Worm (Caenorhabditis elegans) whole organism, L1 larva: ENCODE results near the gene C45G9.6.

Experiments
- egl-13 ChIP-seq: sonication (generic microtip); optimal IDR thresholded peaks from 2 replicates; lab custom pipeline; 2016; ENCODE audit warnings: missing genotype, missing genetic modification reagents, missing genetic modification characterization, missing compliant biosample characterization
- fkh-8 ChIP-seq: sonication (generic microtip); optimal IDR thresholded peaks from 2 replicates; lab custom pipeline; 2016; ENCODE audit warnings: mild to moderate bottlenecking, missing genetic modification characterization, missing compliant biosample characterization
- lin-13 ChIP-seq: fragments of 150-350 bp; optimal IDR thresholded peaks from 2 replicates; lab custom pipeline; 2014; ENCODE audit warnings: missing biosample characterization, missing genetic modification reagents, missing genetic modification characterization
- mef-2 ChIP-seq: fragments of 150-350 bp; optimal IDR thresholded peaks from 2 replicates; lab custom pipeline; 2014; ENCODE audit warnings: missing biosample characterization, missing genetic modification characterization
- nhr-20 ChIP-seq: sonication (generic microtip); optimal IDR thresholded peaks from 2 replicates; lab custom pipeline; 2016; ENCODE audit warnings: mild to moderate bottlenecking, missing genetic modification characterization, missing compliant biosample characterization
- nhr-237 ChIP-seq: fragments of 150-350 bp; optimal IDR thresholded peaks from 2 replicates; lab custom pipeline; 2014; ENCODE audit warnings: missing biosample characterization, missing genetic modification characterization
- nhr-47 ChIP-seq: sonication (generic microtip); optimal IDR thresholded peaks from 2 replicates; lab custom pipeline; 2016; ENCODE audit warnings: mild to moderate bottlenecking, missing genetic modification characterization, moderate library complexity, missing compliant biosample characterization
- nhr-90 ChIP-seq: sonication (generic microtip); optimal IDR thresholded peaks from 2 replicates; lab custom pipeline; 2016; ENCODE audit warnings: mild to moderate bottlenecking, missing genetic modification characterization, missing compliant biosample characterization; ENCODE audit not compliant: poor library complexity
- zag-1 ChIP-seq: fragments of 150-350 bp; optimal IDR thresholded peaks from 2 replicates; lab custom pipeline; 2014; ENCODE audit warnings: missing biosample characterization, missing genetic modification characterization
- ztf-11 ChIP-seq, 2 experiments: sonication (generic microtip); optimal IDR thresholded peaks; 2 replicates each; lab custom pipeline; 2016 to 2017; ENCODE audit warnings: missing genetic modification characterization in 2 of 2, missing biosample characterization in 1 of 2, missing compliant biosample characterization in 1 of 2
- ztf-4 ChIP-seq: fragments of 150-350 bp; optimal IDR thresholded peaks from 2 replicates; lab custom pipeline; 2014; ENCODE audit warnings: missing biosample characterization, missing genetic modification characterization

- no peak for TF ChIP-seq fkh-8 (tag; lab: Kevin White, UChicago)
- TF ChIP-seq ztf-11 (tag; optimal IDR thresholded peaks at IDR 0.05; lab: Kevin White, UChicago), result no peak
- no peak for TF ChIP-seq nhr-47
- TF ChIP-seq lin-13 (GFP tag; lab: Kevin White, UChicago), result no peak
- TF ChIP-seq nhr-237 (tag; lab: Kevin White, UChicago), result no peak
- TF ChIP-seq mef-2 (tag; lab: Kevin White, UChicago), result no peak
- TF ChIP-seq nhr-90 (tag; lab: Kevin White, UChicago), result no peak
- TF ChIP-seq ztf-4 (tag; lab: Kevin White, UChicago), result no peak
- TF ChIP-seq egl-13 (tag; lab: Kevin White, UChicago), result no peak
- no peak for TF ChIP-seq zag-1 (tag; lab: Kevin White, UChicago)
- no peak for TF ChIP-seq nhr-20 (tag; lab: Kevin White, UChicago)
These were observed 5.9 kb downstream of the C45G9.6 start, which contains the start of gene nlp-43 for ce11 chrIII:5042112-5042511.
